Worm (Caenorhabditis elegans) whole organism, L1 larva: ENCODE measurements around the gene F35D2.6.

Experiments
- fos-1 ChIP-seq: fragments of 150-350 bp; optimal IDR thresholded peaks from 2 replicates; lab custom pipeline; 2014; ENCODE audit warnings: missing biosample characterization, missing genetic modification characterization
- lir-3 ChIP-seq: sonication (generic microtip); optimal IDR thresholded peaks from 2 replicates; lab custom pipeline; 2016; ENCODE audit warnings: mild to moderate bottlenecking, missing genetic modification characterization, moderate library complexity, missing compliant biosample characterization; ENCODE audit not compliant: poor library complexity
- unc-86 ChIP-seq: sonication (generic microtip); optimal IDR thresholded peaks from 2 replicates; lab custom pipeline; 2016; ENCODE audit warnings: missing genetic modification characterization, missing compliant biosample characterization

- TF ChIP-seq unc-86 (tag; lab: Kevin White, UChicago) (no peak), fos-1 (tag; lab: Kevin White, UChicago) (no peak), lir-3 (tag; lab: Kevin White, UChicago) (no peak)
Observed at ce11 chrII:7615318-7615891, 37.9 kb downstream of the F35D2.6 start.
